Worm (Caenorhabditis elegans): ENCODE data around the gene cln-3.3.

- TF ChIP-seq dao-5 (tag; optimal IDR thresholded peaks at IDR 0.05): no peak
- TF ChIP-seq him-1 (tag; optimal IDR thresholded peaks at IDR 0.05): no peak
These were observed 34.6 kb upstream of the cln-3.3 start for ce11 chrV:8648251-8648650.

All from whole organism, L4/young adult.